Worm (Caenorhabditis elegans) whole organism, midembryonic: ENCODE results near the gene oac-32.

ENCODE experiments used
- T22C8.4 ChIP-seq: fragments of 200-800 bp; sonication (Bioruptor generic); IDR thresholded peaks from 2 replicates; pipeline ENCODE4 v1.3.6; 2022; ENCODE audit warnings: missing genetic modification characterization, missing compliant biosample characterization
- cog-1 ChIP-seq: sonication (generic microtip); optimal IDR thresholded peaks from 2 replicates; lab custom pipeline; 2016; ENCODE audit warnings: missing genetic modification characterization, missing compliant biosample characterization

- TF ChIP-seq cog-1 (tag; lab: Kevin White, UChicago) = no peak
- TF ChIP-seq T22C8.4 (GFP tag; lab: Robert Waterston, UW) = no peak
Measured at ce11 chrV:1527985-1528384, 17.6 kb downstream of the oac-32 start, which contains the start of gene str-236.
